Worm (Caenorhabditis elegans): ENCODE results near the gene ugt-43.

- no peak for TF ChIP-seq med-1 (GFP tag; optimal IDR thresholded peaks at IDR 0.05; ENCODE audit: insufficient read depth)
- TF ChIP-seq tab-1 (GFP tag; IDR thresholded peaks at IDR 0.05): no peak
- TF ChIP-seq ztf-23 (GFP tag; IDR thresholded peaks at IDR 0.05): no peak
- TF ChIP-seq klf-2 (GFP tag; conservative IDR thresholded peaks at IDR 0.05): no peak
- TF ChIP-seq ztf-29 (GFP tag; IDR thresholded peaks at IDR 0.05): no peak
- no peak for TF ChIP-seq flt-1 (GFP tag; IDR thresholded peaks at IDR 0.05)
- TF ChIP-seq cog-1 (tag; optimal IDR thresholded peaks at IDR 0.05): no peak
- no peak for TF ChIP-seq ref-1 (GFP tag; conservative IDR thresholded peaks at IDR 0.05)
- TF ChIP-seq T22C8.4 (GFP tag; IDR thresholded peaks at IDR 0.05): no peak
These were observed 46.6 kb upstream of the ugt-43 start, which contains the start of gene F13B12.6 for ce11 chrIV:10417781-10418180.
